Fruit fly (Drosophila melanogaster): ENCODE results near the gene CG13728.

- no peak for TF ChIP-seq kay (GFP tag; ENCODE audit: borderline replicate concordance)
- no peak for TF ChIP-seq CG7045 (GFP tag; optimal IDR thresholded peaks at IDR 0.05)
- TF ChIP-seq CG11617 (GFP tag; optimal IDR thresholded peaks at IDR 0.05) = no peak
- TF ChIP-seq toe (GFP tag; optimal IDR thresholded peaks at IDR 0.05) = no peak
- no peak for TF ChIP-seq cic (GFP tag; optimal IDR thresholded peaks at IDR 0.05)
- no peak for TF ChIP-seq CG12768 (GFP tag; optimal IDR thresholded peaks at IDR 0.05)
- TF ChIP-seq bab1 (GFP tag; optimal IDR thresholded peaks at IDR 0.05) = no peak
- TF ChIP-seq cnc (optimal IDR thresholded peaks at IDR 0.05) = no peak
- TF ChIP-seq CG33017 (tag; optimal IDR thresholded peaks at IDR 0.05) = no peak
Observed at dm6 chr3L:17382628-17383027, at the start of gene CG13728.

All from whole organism, adult.